Worm (Caenorhabditis elegans) whole organism, late embryonic: Measurements from ENCODE around the gene ttr-53.

Experiments used
- dmd-4 ChIP-seq: sonication (generic microtip); optimal IDR thresholded peaks from 2 replicates; lab custom pipeline; 2016; ENCODE audit warnings: borderline replicate concordance, missing genetic modification characterization, missing compliant biosample characterization
- elt-4 ChIP-seq: sonication (generic microtip); optimal IDR thresholded peaks from 2 replicates; lab custom pipeline; 2016; ENCODE audit warnings: missing genetic modification characterization, missing compliant biosample characterization
- ref-2 ChIP-seq: sonication (generic microtip); optimal IDR thresholded peaks from 2 replicates; lab custom pipeline; 2016; ENCODE audit warnings: missing genetic modification characterization, missing compliant biosample characterization
- syd-9 ChIP-seq: sonication (generic microtip); optimal IDR thresholded peaks from 2 replicates; lab custom pipeline; 2016; ENCODE audit warnings: mild to moderate bottlenecking, missing genetic modification characterization, moderate library complexity, missing compliant biosample characterization
- tbx-7 ChIP-seq: sonication (generic microtip); optimal IDR thresholded peaks from 2 replicates; lab custom pipeline; 2016; ENCODE audit warnings: missing genotype, missing genetic modification characterization, missing compliant biosample characterization

DNA sequence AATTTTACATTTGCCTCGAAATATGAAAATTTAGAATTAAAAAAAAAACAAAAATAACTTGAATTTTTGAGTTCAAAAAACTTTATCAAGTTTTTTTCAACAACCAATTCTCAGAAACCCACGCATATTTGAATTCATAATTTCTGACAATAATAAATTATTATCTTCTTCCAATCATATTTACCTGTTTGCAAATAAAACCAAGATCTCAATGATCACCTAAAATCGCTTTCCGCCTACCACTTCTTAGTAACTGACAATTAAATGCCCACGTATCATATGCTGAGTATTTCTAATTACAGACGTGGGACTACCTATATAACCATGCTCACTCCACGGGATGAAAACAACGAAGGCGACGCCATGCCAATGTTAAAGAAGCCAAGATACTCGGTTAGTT, 3.9 kb downstream of the ttr-53 start, which contains the start of gene pps-1:
- TF ChIP-seq dmd-4 (tag; lab: Kevin White, UChicago) (no peak), elt-4 (tag; lab: Kevin White, UChicago) (no peak), ref-2 (tag; lab: Kevin White, UChicago) (no peak), tbx-7 (tag; lab: Kevin White, UChicago) (no peak), syd-9 (tag; lab: Kevin White, UChicago) (no peak)
